Worm (Caenorhabditis elegans) whole organism, L4 larva: ENCODE measurements around the gene arrd-22.

Source experiments
- ama-1 ChIP-seq: fragments of 150-350 bp; optimal IDR thresholded peaks from 2 replicates; lab custom pipeline; 2014; ENCODE audit warnings: inconsistent platforms, mixed read lengths
- daf-12 ChIP-seq: fragments of 150-350 bp; optimal IDR thresholded peaks from 2 replicates; lab custom pipeline; 2014; ENCODE audit warnings: missing biosample characterization, missing genetic modification reagents, missing genetic modification characterization
- fkh-10 ChIP-seq: fragments of 150-350 bp; optimal IDR thresholded peaks from 2 replicates; lab custom pipeline; 2014; ENCODE audit warnings: missing biosample characterization, missing genetic modification reagents, missing genetic modification characterization
- fos-1 ChIP-seq: fragments of 150-350 bp; optimal IDR thresholded peaks from 2 replicates; lab custom pipeline; 2014; ENCODE audit warnings: missing biosample characterization, missing genetic modification characterization
- pha-4 ChIP-seq, 2 experiments: fragments of 150-350 bp in 1 of 2; fragments of 200-800 bp in 1 of 2; sonication (Bioruptor generic) in 1 of 2; IDR thresholded peaks in 1 of 2; optimal IDR thresholded peaks in 1 of 2; 2 replicates each; pipeline versions ENCODE4 v1.3.6 to Lab custom; 2014 to 2022; ENCODE audit warnings: missing genetic modification characterization in 2 of 2, missing genetic modification reagents in 2 of 2, missing biosample characterization in 1 of 2, missing compliant biosample characterization in 1 of 2

DNA sequence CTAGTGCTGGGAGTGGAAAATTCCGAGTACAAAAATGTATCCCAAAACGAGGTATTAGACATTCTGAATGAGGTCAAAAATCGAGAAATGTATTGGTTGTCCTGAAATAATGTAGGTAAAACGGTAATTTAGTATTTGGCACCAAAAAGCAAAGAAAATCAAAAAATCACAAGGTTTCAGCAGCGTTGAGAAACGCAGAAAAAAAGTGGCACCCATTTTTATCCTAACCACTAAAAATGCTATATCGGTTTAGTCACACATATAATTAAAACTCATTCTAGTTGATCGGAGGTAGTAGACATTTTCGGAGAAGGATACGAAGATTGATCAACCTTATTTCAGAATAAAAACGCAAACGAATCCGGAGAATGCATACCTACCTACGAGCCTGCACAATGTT lies 37.6 kb upstream of the arrd-22 start, which contains the start of gene srx-121:
- TF ChIP-seq fos-1 (no peak), fkh-10 (GFP tag; lab: Kevin White, UChicago) (no peak), pha-4 (GFP tag; IDR thresholded peaks at IDR 0.05; lab: Robert Waterston, UW) (no peak), pha-4 (tag; optimal IDR thresholded peaks at IDR 0.05; lab: Kevin White, UChicago) (no peak), ama-1 (lab: Kevin White, UChicago) (no peak), daf-12 (tag; lab: Kevin White, UChicago) (no peak)
